Worm (Caenorhabditis elegans) whole organism, L2 larva: ENCODE results near the gene R02D5.7.

Experiments used
- blmp-1 ChIP-seq: sonication (generic microtip); optimal IDR thresholded peaks from 2 replicates; lab custom pipeline; 2017; ENCODE audit warnings: missing genetic modification characterization, mild to moderate bottlenecking, missing compliant biosample characterization, antibody characterized with exemption, moderate library complexity; ENCODE audit not compliant: insufficient read depth
- elt-1 ChIP-seq: fragments of 150-350 bp; optimal IDR thresholded peaks from 2 replicates; lab custom pipeline; 2014; ENCODE audit warnings: missing biosample characterization, missing genetic modification characterization
- fos-1 ChIP-seq: fragments of 150-350 bp; optimal IDR thresholded peaks from 2 replicates; lab custom pipeline; 2014; ENCODE audit warnings: missing biosample characterization, missing genetic modification characterization
- lin-39 ChIP-seq: fragments of 150-350 bp; optimal IDR thresholded peaks from 2 replicates; lab custom pipeline; 2014; ENCODE audit warnings: missing biosample characterization, missing genetic modification reagents, missing genetic modification characterization
- nhr-25 ChIP-seq: fragments of 150-350 bp; sonication (generic microtip); optimal IDR thresholded peaks from 3 replicates; lab custom pipeline; 2014; ENCODE audit warnings: missing biosample characterization, missing genetic modification characterization
- skn-1 ChIP-seq: sonication (generic microtip); optimal IDR thresholded peaks from 2 replicates; lab custom pipeline; 2017; ENCODE audit warnings: missing biosample characterization, missing genetic modification characterization
- unc-55 ChIP-seq: fragments of 150-350 bp; sonication (generic microtip); optimal IDR thresholded peaks from 3 replicates; lab custom pipeline; 2014; ENCODE audit warnings: missing biosample characterization, missing genetic modification reagents, missing genetic modification characterization
- unc-62 ChIP-seq: fragments of 150-350 bp; optimal IDR thresholded peaks from 2 replicates; lab custom pipeline; 2014; ENCODE audit warnings: missing biosample characterization, missing genetic modification reagents, missing genetic modification characterization

DNA sequence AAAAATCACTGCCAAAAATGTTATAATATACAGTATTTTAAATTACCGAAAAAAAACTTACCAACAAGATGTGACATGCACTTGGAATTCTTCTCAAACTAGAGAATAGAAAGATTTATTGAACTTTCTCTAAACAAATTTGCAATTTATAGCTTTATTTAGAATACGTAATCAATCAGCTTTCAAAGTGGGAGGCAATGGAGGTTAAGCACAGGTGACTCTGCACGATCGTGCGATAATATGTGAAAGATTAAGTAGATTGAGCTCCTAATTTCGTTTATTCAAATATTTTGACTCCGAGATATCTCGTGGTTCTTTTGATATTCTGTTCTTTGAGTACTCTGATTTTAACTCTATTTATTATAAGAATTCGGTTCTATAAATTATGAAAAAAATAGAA is 36.7 kb upstream of the R02D5.7 start, which contains the start of gene R02D5.6:
- TF ChIP-seq nhr-25: no peak
- no peak for TF ChIP-seq elt-1 (tag; lab: Kevin White, UChicago)
- no peak for TF ChIP-seq unc-55 (GFP tag; lab: Kevin White, UChicago)
- TF ChIP-seq fos-1 (tag; lab: Kevin White, UChicago): no peak
- TF ChIP-seq blmp-1 (tag; lab: Kevin White, UChicago): no peak
- no peak for TF ChIP-seq unc-62 (GFP tag; lab: Kevin White, UChicago)
- no peak for TF ChIP-seq lin-39 (tag; lab: Kevin White, UChicago)
- TF ChIP-seq skn-1 (tag; lab: Kevin White, UChicago): no peak
